Worm (Caenorhabditis elegans) whole organism, L1 larva: ENCODE results near the gene inf-1.

Source experiments
- ceh-82 ChIP-seq, 3 experiments: fragments of 150-350 bp in 1 of 3; sonication (generic microtip) in 2 of 3; optimal IDR thresholded peaks; 2 replicates each; lab custom pipeline; 2014 to 2017; ENCODE audit warnings: missing biosample characterization in 3 of 3, missing genetic modification characterization in 3 of 3
- ztf-4 ChIP-seq: fragments of 150-350 bp; optimal IDR thresholded peaks from 2 replicates; lab custom pipeline; 2014; ENCODE audit warnings: missing biosample characterization, missing genetic modification characterization

ce11 chrIII:6961167-6961566 lies 31.2 kb downstream of the inf-1 start:
- TF ChIP-seq ztf-4 (tag; lab: Kevin White, UChicago) (no peak), ceh-82 (tag; optimal IDR thresholded peaks at IDR 0.05; lab: Kevin White, UChicago) (peak in 1 of 3 experiments; percentile 36)
